Fruit fly (Drosophila melanogaster) whole organism, prepupa: ENCODE data around the gene ex.

ENCODE experiments used
- Blimp-1 ChIP-seq: fragments of 200-800 bp; sonication (Bioruptor generic); optimal IDR thresholded peaks from 3 replicates; lab custom pipeline; 2017; ENCODE audit warnings: missing biosample characterization, missing genetic modification characterization, mild to moderate bottlenecking, moderate library complexity, missing genetic modification reagents
- CG10631 ChIP-seq: fragments of 200-800 bp; sonication (Bioruptor generic); optimal IDR thresholded peaks from 2 replicates; lab custom pipeline; 2016; ENCODE audit warnings: missing biosample characterization, missing genetic modification characterization
- CG11294 ChIP-seq: fragments of 200-800 bp; sonication (Bioruptor generic); IDR thresholded peaks from 2 replicates; pipeline ENCODE4 v1.3.6; 2022; ENCODE audit warnings: missing biosample characterization, missing genetic modification characterization
- CG11762 ChIP-seq: fragments of 200-800 bp; sonication (Bioruptor generic); optimal IDR thresholded peaks from 3 replicates; lab custom pipeline; 2016; ENCODE audit warnings: missing biosample characterization, missing genetic modification characterization; ENCODE audit not compliant: insufficient read depth
- CG11902 ChIP-seq: fragments of 200-800 bp; sonication (Bioruptor generic); optimal IDR thresholded peaks from 3 replicates; lab custom pipeline; 2016; ENCODE audit warnings: missing biosample characterization, missing genetic modification characterization
- CG15336 ChIP-seq: fragments of 200-800 bp; sonication (Bioruptor generic); IDR thresholded peaks from 2 replicates; pipeline ENCODE4 v1.3.6; 2022; ENCODE audit warnings: missing biosample characterization, missing genetic modification characterization
- CG1621 ChIP-seq: fragments of 200-800 bp; sonication (Bioruptor generic); optimal IDR thresholded peaks from 3 replicates; lab custom pipeline; 2018; ENCODE audit warnings: missing biosample characterization, mild to moderate bottlenecking, missing genetic modification characterization
- CG16779 ChIP-seq: fragments of 200-800 bp; sonication (Bioruptor generic); optimal IDR thresholded peaks from 3 replicates; lab custom pipeline; 2017; ENCODE audit warnings: missing biosample characterization, mild to moderate bottlenecking, missing genetic modification characterization
- CG3032 ChIP-seq: fragments of 200-800 bp; optimal IDR thresholded peaks from 2 replicates; lab custom pipeline; 2019; ENCODE audit warnings: missing biosample characterization, mild to moderate bottlenecking, missing genetic modification characterization, moderate library complexity
- CG32006 ChIP-seq: fragments of 200-800 bp; sonication (Bioruptor generic); optimal IDR thresholded peaks from 3 replicates; lab custom pipeline; 2017; ENCODE audit warnings: missing biosample characterization, mild to moderate bottlenecking, missing genetic modification characterization
- CG34406 ChIP-seq: fragments of 200-800 bp; sonication (Bioruptor generic); optimal IDR thresholded peaks from 3 replicates; lab custom pipeline; 2016; ENCODE audit warnings: missing biosample characterization, missing genetic modification characterization
- CG3919 ChIP-seq: fragments of 200-800 bp; sonication (Bioruptor generic); optimal IDR thresholded peaks from 3 replicates; lab custom pipeline; 2016; ENCODE audit warnings: missing biosample characterization, missing genetic modification characterization
- CG4318 ChIP-seq: fragments of 200-800 bp; sonication (Bioruptor generic); optimal IDR thresholded peaks from 3 replicates; lab custom pipeline; 2017; ENCODE audit warnings: missing biosample characterization, mild to moderate bottlenecking, missing genetic modification characterization
- CG6163 ChIP-seq: fragments of 200-800 bp; sonication (Bioruptor generic); IDR thresholded peaks from 3 replicates; pipeline ENCODE4 v1.3.6; 2022; ENCODE audit warnings: missing biosample characterization, missing genetic modification characterization
- CG6276 ChIP-seq: fragments of 200-800 bp; sonication (Bioruptor generic); optimal IDR thresholded peaks from 2 replicates; lab custom pipeline; 2017; ENCODE audit warnings: missing biosample characterization, mild to moderate bottlenecking, missing genetic modification characterization
- CG6792 ChIP-seq: fragments of 200-800 bp; sonication (Bioruptor generic); optimal IDR thresholded peaks from 3 replicates; lab custom pipeline; 2016; ENCODE audit warnings: missing biosample characterization, missing genetic modification characterization
- CG6854 ChIP-seq: fragments of 200-800 bp; sonication (Bioruptor generic); optimal IDR thresholded peaks from 2 replicates; lab custom pipeline; 2017; ENCODE audit warnings: missing biosample characterization, mild to moderate bottlenecking, missing genetic modification characterization
- CG8119 ChIP-seq: fragments of 200-800 bp; sonication (Bioruptor generic); IDR thresholded peaks from 3 replicates; pipeline ENCODE4 v1.3.6; 2022; ENCODE audit warnings: missing biosample characterization, missing genetic modification characterization
- CG8319 ChIP-seq: fragments of 200-800 bp; sonication (Bioruptor generic); optimal IDR thresholded peaks from 3 replicates; lab custom pipeline; 2016; ENCODE audit warnings: missing biosample characterization, missing genetic modification characterization
- CG8632 ChIP-seq: fragments of 200-800 bp; sonication (Bioruptor generic); optimal IDR thresholded peaks from 3 replicates; lab custom pipeline; 2016; ENCODE audit warnings: missing biosample characterization, missing genetic modification characterization
- CG9139 ChIP-seq: fragments of 200-800 bp; sonication (Bioruptor generic); optimal IDR thresholded peaks from 3 replicates; lab custom pipeline; 2017; ENCODE audit warnings: missing biosample characterization, mild to moderate bottlenecking, missing genetic modification characterization
- Eip75B ChIP-seq: fragments of 200-800 bp; sonication (Bioruptor generic); optimal IDR thresholded peaks from 3 replicates; lab custom pipeline; 2016; ENCODE audit warnings: missing biosample characterization, missing genetic modification characterization
- Eip78C ChIP-seq: fragments of 200-800 bp; sonication (Bioruptor generic); peaks from one replicate; lab custom pipeline; 2016; ENCODE audit warnings: missing biosample characterization, missing genetic modification characterization
- Ets21C ChIP-seq: fragments of 200-800 bp; sonication (Bioruptor generic); optimal IDR thresholded peaks from 3 replicates; lab custom pipeline; 2016; ENCODE audit warnings: missing biosample characterization, missing genetic modification characterization
- Ets96B ChIP-seq: fragments of 200-800 bp; optimal IDR thresholded peaks from 2 replicates; lab custom pipeline; 2019; ENCODE audit warnings: missing biosample characterization, mild to moderate bottlenecking, missing genetic modification characterization, moderate library complexity
- Gug ChIP-seq: fragments of 200-800 bp; sonication (Bioruptor generic); IDR thresholded peaks from 2 replicates; pipeline ENCODE4 v1.3.6; 2022; ENCODE audit warnings: missing biosample characterization, missing genetic modification characterization
- Hr38 ChIP-seq: sonication (Bioruptor generic); optimal IDR thresholded peaks from 2 replicates; lab custom pipeline; 2016; ENCODE audit warnings: missing biosample characterization, missing genetic modification characterization
- Hr39 ChIP-seq: fragments of 200-800 bp; sonication (Bioruptor generic); optimal IDR thresholded peaks from 2 replicates; lab custom pipeline; 2016; ENCODE audit warnings: missing biosample characterization, missing genetic modification characterization
- Hr4 ChIP-seq: fragments of 200-800 bp; sonication (Bioruptor generic); optimal IDR thresholded peaks from 3 replicates; lab custom pipeline; 2016; ENCODE audit warnings: missing biosample characterization, missing genetic modification characterization
- Lpt ChIP-seq: fragments of 200-800 bp; sonication (Bioruptor generic); optimal IDR thresholded peaks from 3 replicates; lab custom pipeline; 2016; ENCODE audit warnings: missing biosample characterization, missing genetic modification characterization
- Met ChIP-seq: fragments of 200-800 bp; sonication (Bioruptor generic); optimal IDR thresholded peaks from 3 replicates; lab custom pipeline; 2016; ENCODE audit warnings: missing biosample characterization, missing genetic modification characterization
- OdsH ChIP-seq: fragments of 200-800 bp; sonication (Bioruptor generic); optimal IDR thresholded peaks from 3 replicates; lab custom pipeline; 2016; ENCODE audit warnings: missing biosample characterization, missing genetic modification characterization
- Smox ChIP-seq: fragments of 200-800 bp; sonication (Bioruptor generic); optimal IDR thresholded peaks from 3 replicates; lab custom pipeline; 2016; ENCODE audit warnings: missing biosample characterization, missing genetic modification characterization
- Sox102F ChIP-seq: fragments of 200-800 bp; sonication (Bioruptor generic); optimal IDR thresholded peaks from 2 replicates; lab custom pipeline; 2016; ENCODE audit warnings: missing biosample characterization, mild to moderate bottlenecking, missing genetic modification characterization
- Sox14 ChIP-seq: fragments of 200-800 bp; sonication (Bioruptor generic); optimal IDR thresholded peaks from 3 replicates; lab custom pipeline; 2016; ENCODE audit warnings: missing biosample characterization, missing genetic modification characterization
- Sox15 ChIP-seq: fragments of 200-800 bp; sonication (Bioruptor generic); optimal IDR thresholded peaks from 3 replicates; lab custom pipeline; 2016; ENCODE audit warnings: missing biosample characterization, missing genetic modification characterization
- achi ChIP-seq: fragments of 200-800 bp; sonication (Bioruptor generic); optimal IDR thresholded peaks from 3 replicates; lab custom pipeline; 2016; ENCODE audit warnings: missing biosample characterization, missing genetic modification characterization
- acj6 ChIP-seq: fragments of 200-800 bp; sonication (Bioruptor generic); optimal IDR thresholded peaks from 3 replicates; lab custom pipeline; 2016; ENCODE audit warnings: missing biosample characterization, missing genetic modification characterization
- cyc ChIP-seq: fragments of 200-800 bp; sonication (Bioruptor generic); optimal IDR thresholded peaks from 3 replicates; lab custom pipeline; 2016; ENCODE audit warnings: missing biosample characterization, missing genetic modification characterization
- dac ChIP-seq: fragments of 200-800 bp; sonication (Bioruptor generic); optimal IDR thresholded peaks from 2 replicates; lab custom pipeline; 2017; ENCODE audit warnings: missing biosample characterization, mild to moderate bottlenecking, missing genetic modification characterization
- dsx ChIP-seq: fragments of 200-800 bp; optimal IDR thresholded peaks from 3 replicates; lab custom pipeline; 2019; ENCODE audit warnings: missing biosample characterization, mild to moderate bottlenecking, missing genetic modification characterization, moderate library complexity; ENCODE audit not compliant: poor library complexity, severe bottlenecking
- eg ChIP-seq: fragments of 200-800 bp; sonication (Bioruptor generic); IDR thresholded peaks from 3 replicates; pipeline ENCODE4 v1.3.6; 2022; ENCODE audit warnings: missing biosample characterization, missing genetic modification characterization
- fd59A ChIP-seq: fragments of 200-800 bp; sonication (Bioruptor generic); optimal IDR thresholded peaks from 2 replicates; lab custom pipeline; 2017; ENCODE audit warnings: missing biosample characterization, mild to moderate bottlenecking, missing genetic modification characterization, missing genetic modification reagents
- fkh ChIP-seq: fragments of 200-800 bp; sonication (Bioruptor generic); optimal IDR thresholded peaks from 3 replicates; lab custom pipeline; 2017; ENCODE audit warnings: missing biosample characterization, mild to moderate bottlenecking, missing genetic modification characterization, moderate library complexity
- net ChIP-seq: fragments of 200-800 bp; sonication (Bioruptor generic); optimal IDR thresholded peaks from 3 replicates; lab custom pipeline; 2016; ENCODE audit warnings: missing biosample characterization, missing genetic modification characterization
- pdm3 ChIP-seq: fragments of 200-800 bp; sonication (Bioruptor generic); optimal IDR thresholded peaks from 3 replicates; lab custom pipeline; 2016; ENCODE audit warnings: missing biosample characterization, missing genetic modification characterization
- salr ChIP-seq, 2 experiments: fragments of 200-800 bp; sonication (Bioruptor generic); optimal IDR thresholded peaks; 3 replicates each; lab custom pipeline; 2016 to 2018; ENCODE audit warnings: missing biosample characterization in 2 of 2, missing genetic modification characterization in 2 of 2, mild to moderate bottlenecking in 1 of 2
- spab ChIP-seq: fragments of 200-800 bp; sonication (Bioruptor generic); optimal IDR thresholded peaks from 2 replicates; lab custom pipeline; 2017; ENCODE audit warnings: missing biosample characterization, mild to moderate bottlenecking, missing genetic modification characterization, missing genetic modification reagents
- ss ChIP-seq, 2 experiments: fragments of 200-800 bp; sonication (Bioruptor generic); optimal IDR thresholded peaks; 2 replicates in 1 of 2; 3 replicates in 1 of 2; lab custom pipeline; 2017 to 2018; ENCODE audit warnings: mild to moderate bottlenecking in 2 of 2, missing biosample characterization in 2 of 2, missing genetic modification characterization in 2 of 2, moderate library complexity in 1 of 2
- svp ChIP-seq: fragments of 200-800 bp; sonication (Bioruptor generic); peaks from one replicate; lab custom pipeline; 2016; ENCODE audit warnings: missing biosample characterization, missing genetic modification characterization
- vri ChIP-seq: fragments of 200-800 bp; sonication (Bioruptor generic); optimal IDR thresholded peaks from 3 replicates; lab custom pipeline; 2016; ENCODE audit warnings: missing biosample characterization, mild to moderate bottlenecking, missing genetic modification characterization

ex gene

dm6 chr2L:419620-420184 lies 11.3 kb upstream of the ex start, which contains the start of the genes CG13690 and RpLP1:
Gene CG13690, minus strand, starts transcription at chr2L:419652.
Gene RpLP1, plus strand, starts transcription at chr2L:419952.
- TF ChIP-seq OdsH (peak; percentile 61), CG11902 (GFP tag; lab: Kevin White, UChicago) (no peak), Gug (no peak), CG3919 (GFP tag; lab: Kevin White, UChicago) (peak; percentile 81), CG6163 (peak; percentile 49), Hr4 (GFP tag; lab: Kevin White, UChicago) (no peak), Lpt (GFP tag; lab: Kevin White, UChicago) (no peak), CG15336 (GFP tag; lab: Robert Waterston, UW) (0 out of 2 replicates have a peak, but pooled peaks have one; percentile 23), spab (GFP tag; lab: Kevin White, UChicago) (peak; percentile 18), CG11294 (no peak), CG8632 (GFP tag; lab: Kevin White, UChicago) (peak; percentile 71), dac (GFP tag; lab: Kevin White, UChicago) (peak; percentile 48), fkh (GFP tag; lab: Kevin White, UChicago) (peak; percentile 96), salr (GFP tag; optimal IDR thresholded peaks at IDR 0.05; lab: Kevin White, UChicago) (peak; percentile 4 to 38), Hr39 (GFP tag; lab: Kevin White, UChicago) (peak; percentile 42), Smox (GFP tag; lab: Kevin White, UChicago) (peak; percentile 68), svp (GFP tag; lab: Kevin White, UChicago) (peak; percentile 59), CG11762 (GFP tag; lab: Kevin White, UChicago) (peak; percentile 36), Eip78C (GFP tag; lab: Kevin White, UChicago) (peak; percentile 94), eg (GFP tag; lab: Robert Waterston, UW) (peak; percentile 63; the same call in 2 of the 3 replicates), achi (GFP tag; lab: Kevin White, UChicago) (peak; percentile 68), CG10631 (no peak), Eip75B (GFP tag; lab: Kevin White, UChicago) (peak; percentile 76), Sox14 (GFP tag; lab: Kevin White, UChicago) (peak; percentile 66), CG4318 (GFP tag; lab: Kevin White, UChicago) (no peak), Met (GFP tag; lab: Kevin White, UChicago) (peak; percentile 76), dsx (GFP tag; lab: Kevin White, UChicago) (peak; percentile 19), Ets96B (tag; lab: Kevin White, UChicago) (peak; percentile 39), fd59A (peak; percentile 28), cyc (GFP tag; lab: Kevin White, UChicago) (peak; percentile 66), ss (GFP tag; optimal IDR thresholded peaks at IDR 0.05; lab: Kevin White, UChicago) (peak; percentile 73 to 82), vri (peak; percentile 78), acj6 (GFP tag; lab: Kevin White, UChicago) (peak; percentile 61), Blimp-1 (GFP tag; lab: Kevin White, UChicago) (peak; percentile 42), CG8319 (GFP tag; lab: Kevin White, UChicago) (peak; percentile 38), Hr38 (no peak), CG6276 (no peak), CG3032 (tag; lab: Kevin White, UChicago) (peak; percentile 56), CG9139 (GFP tag; lab: Kevin White, UChicago) (peak; percentile 64), Sox102F (peak; percentile 77), CG34406 (GFP tag; lab: Kevin White, UChicago) (peak; percentile 71), CG6854 (GFP tag; lab: Kevin White, UChicago) (peak; percentile 90), CG32006 (GFP tag; lab: Kevin White, UChicago) (peak; percentile 12), pdm3 (GFP tag; lab: Kevin White, UChicago) (peak; percentile 74), net (GFP tag; lab: Kevin White, UChicago) (peak; percentile 76), CG8119 (GFP tag; lab: Robert Waterston, UW) (no peak; the same call in 2 of the 3 replicates), Ets21C (GFP tag; lab: Kevin White, UChicago) (peak; percentile 32), CG6792 (peak; percentile 56), CG16779 (tag; lab: Kevin White, UChicago) (peak; percentile 69), CG1621 (tag; lab: Kevin White, UChicago) (peak; percentile 63), Sox15 (no peak)
